Worm (Caenorhabditis elegans) whole organism, young adult: Measurements from ENCODE around the gene B0303.16.

ENCODE experiments used
- F37B4.10 ChIP-seq: fragments of 200-800 bp; sonication (Bioruptor generic); IDR thresholded peaks from 2 replicates; pipeline ENCODE4 v1.3.6; 2022; ENCODE audit warnings: missing genetic modification characterization, missing compliant biosample characterization
- T07F8.4 ChIP-seq: sonication (generic microtip); optimal IDR thresholded peaks from 2 replicates; lab custom pipeline; 2016; ENCODE audit warnings: mild to moderate bottlenecking, missing genetic modification characterization, moderate library complexity, missing compliant biosample characterization
- dpl-1 ChIP-seq: fragments of 150-350 bp; optimal IDR thresholded peaks from 2 replicates; lab custom pipeline; 2014; ENCODE audit warnings: missing biosample characterization, missing genetic modification reagents, missing genetic modification characterization
- lir-1 ChIP-seq: fragments of 200-800 bp; sonication (Bioruptor generic); conservative IDR thresholded peaks from 2 replicates; pipeline ENCODE4 v1.3.6; 2022; ENCODE audit warnings: missing genetic modification reagents, missing genetic modification characterization, missing compliant biosample characterization
- mes-4 ChIP-seq: sonication (generic microtip); optimal IDR thresholded peaks from 2 replicates; lab custom pipeline; 2016; ENCODE audit warnings: missing genotype, missing genetic modification characterization, missing compliant biosample characterization
- nhr-179 ChIP-seq: sonication (generic microtip); optimal IDR thresholded peaks from 2 replicates; lab custom pipeline; 2016; ENCODE audit warnings: mild to moderate bottlenecking, missing genetic modification characterization, missing compliant biosample characterization
- snpc-4 ChIP-seq, 5 experiments: fragments of 150-350 bp in 1 of 5; sonication (generic microtip) in 4 of 5; optimal IDR thresholded peaks; 2 replicates each; lab custom pipeline; 2014 to 2018; ENCODE audit warnings: missing genetic modification characterization in 5 of 5, missing biosample characterization in 3 of 5, antibody characterized with exemption in 2 of 5, mild to moderate bottlenecking in 2 of 5, missing compliant biosample characterization in 2 of 5, missing genotype in 2 of 5, moderate library complexity in 2 of 5, missing genetic modification reagents in 1 of 5
- xnd-1 ChIP-seq: sonication (generic microtip); optimal IDR thresholded peaks from 2 replicates; lab custom pipeline; 2016; ENCODE audit warnings: missing genotype, missing genetic modification reagents, missing genetic modification characterization, missing compliant biosample characterization

- TF ChIP-seq mes-4 (tag; lab: Kevin White, UChicago) (no peak), xnd-1 (tag; lab: Kevin White, UChicago) (peak; percentile 63), T07F8.4 (tag; lab: Kevin White, UChicago) (no peak), F37B4.10 (GFP tag; lab: Robert Waterston, UW) (no peak), snpc-4 (GFP tag; optimal IDR thresholded peaks at IDR 0.05; lab: Kevin White, UChicago) (no peak), snpc-4 (tag; optimal IDR thresholded peaks at IDR 0.05; lab: Kevin White, UChicago) (no peak), dpl-1 (GFP tag; lab: Kevin White, UChicago) (no peak), nhr-179 (tag; lab: Kevin White, UChicago) (no peak), lir-1 (no peak)
Observed at ce11 chrIII:8717231-8717694, 12.4 kb downstream of the B0303.16 start, which contains the start of gene mrpl-11.
